Fruit fly (Drosophila melanogaster) whole organism, pupa: ENCODE measurements around the gene CG5455.
A peak's percentile ranks its signal among the peaks of the same experiment; 100 is the strongest.

Source experiments
- CG10348 ChIP-seq: fragments of 200-800 bp; sonication (Bioruptor generic); IDR thresholded peaks from 2 replicates; pipeline ENCODE4 v1.3.6; 2022; ENCODE audit warnings: missing biosample characterization, missing genetic modification characterization
- CG12605 ChIP-seq: fragments of 200-800 bp; sonication (Bioruptor generic); IDR thresholded peaks from 2 replicates; pipeline ENCODE4 v1.3.6; 2022; ENCODE audit warnings: missing biosample characterization, missing genetic modification characterization
- CG13204 ChIP-seq: fragments of 200-800 bp; sonication (Bioruptor generic); optimal IDR thresholded peaks from 2 replicates; lab custom pipeline; 2018; ENCODE audit warnings: missing biosample characterization, mild to moderate bottlenecking, missing genetic modification characterization, moderate library complexity
- CG14655 ChIP-seq: fragments of 200-800 bp; sonication (Bioruptor generic); optimal IDR thresholded peaks from 3 replicates; lab custom pipeline; 2017; ENCODE audit warnings: mild to moderate bottlenecking, missing biosample characterization, missing genetic modification reagents, missing genetic modification characterization
- CG15710 ChIP-seq: fragments of 200-800 bp; sonication (Bioruptor generic); optimal IDR thresholded peaks from 2 replicates; lab custom pipeline; 2018; ENCODE audit warnings: missing biosample characterization, mild to moderate bottlenecking, missing genetic modification characterization, moderate library complexity
- CG17806 ChIP-seq: fragments of 200-800 bp; sonication (Bioruptor generic); optimal IDR thresholded peaks from 2 replicates; lab custom pipeline; 2018; ENCODE audit warnings: missing biosample characterization, mild to moderate bottlenecking, missing genetic modification characterization, moderate library complexity
- CG32121 ChIP-seq: fragments of 200-800 bp; sonication (Bioruptor generic); IDR thresholded peaks from 2 replicates; pipeline ENCODE4 v1.3.6; 2022; ENCODE audit warnings: missing biosample characterization, missing genetic modification characterization
- CG34367 ChIP-seq: fragments of 200-800 bp; sonication (Bioruptor generic); optimal IDR thresholded peaks from 2 replicates; lab custom pipeline; 2018; ENCODE audit warnings: missing biosample characterization, mild to moderate bottlenecking, missing genetic modification characterization
- CG4496 ChIP-seq: fragments of 200-800 bp; sonication (Bioruptor generic); IDR thresholded peaks from 3 replicates; pipeline ENCODE4 v1.3.6; 2022; ENCODE audit warnings: missing biosample characterization, missing genetic modification characterization
- CG8159 ChIP-seq: fragments of 200-800 bp; sonication (Bioruptor generic); optimal IDR thresholded peaks from 3 replicates; lab custom pipeline; 2018; ENCODE audit warnings: missing biosample characterization, mild to moderate bottlenecking, missing genetic modification characterization, moderate library complexity
- CG8301 ChIP-seq: fragments of 200-800 bp; sonication (Bioruptor generic); optimal IDR thresholded peaks from 2 replicates; lab custom pipeline; 2018; ENCODE audit warnings: missing biosample characterization, mild to moderate bottlenecking, missing genetic modification characterization
- CG9948 ChIP-seq: fragments of 200-800 bp; sonication (Bioruptor generic); optimal IDR thresholded peaks from 2 replicates; lab custom pipeline; 2018; ENCODE audit warnings: missing biosample characterization, mild to moderate bottlenecking, missing genetic modification characterization, moderate library complexity
- D1 ChIP-seq: fragments of 200-800 bp; sonication (Bioruptor generic); optimal IDR thresholded peaks from 2 replicates; lab custom pipeline; 2018; ENCODE audit warnings: missing biosample characterization, mild to moderate bottlenecking, missing genetic modification characterization, moderate library complexity
- EcR ChIP-seq: fragments of 200-800 bp; sonication (Bioruptor generic); optimal IDR thresholded peaks from 3 replicates; lab custom pipeline; 2019; ENCODE audit warnings: missing biosample characterization, missing genetic modification characterization, mild to moderate bottlenecking, moderate library complexity, missing genetic modification reagents
- Ets98B ChIP-seq: fragments of 200-800 bp; sonication (Bioruptor generic); IDR thresholded peaks from 2 replicates; pipeline ENCODE4 v1.3.6; 2022; ENCODE audit warnings: missing biosample characterization, missing genetic modification characterization
- Pif1A ChIP-seq: fragments of 200-800 bp; sonication (Bioruptor generic); optimal IDR thresholded peaks from 3 replicates; lab custom pipeline; 2016; ENCODE audit warnings: missing biosample characterization, missing genetic modification characterization
- Pif1B ChIP-seq: fragments of 200-800 bp; sonication (Bioruptor generic); optimal IDR thresholded peaks from 3 replicates; lab custom pipeline; 2016; ENCODE audit warnings: missing biosample characterization, missing genetic modification characterization
- Snoo ChIP-seq: fragments of 200-800 bp; sonication (Bioruptor generic); optimal IDR thresholded peaks from 3 replicates; lab custom pipeline; 2017; ENCODE audit warnings: missing biosample characterization, mild to moderate bottlenecking, missing genetic modification characterization, inconsistent platforms
- fd96Ca ChIP-seq: fragments of 200-800 bp; sonication (Bioruptor generic); IDR thresholded peaks from 3 replicates; pipeline ENCODE4 v1.3.6; 2022; ENCODE audit warnings: missing biosample characterization, missing genetic modification characterization
- gl ChIP-seq: fragments of 200-800 bp; sonication (Bioruptor generic); optimal IDR thresholded peaks from 2 replicates; lab custom pipeline; 2018; ENCODE audit warnings: missing biosample characterization, mild to moderate bottlenecking, missing genetic modification characterization
- rn ChIP-seq: fragments of 200-800 bp; sonication (Bioruptor generic); IDR thresholded peaks from 2 replicates; pipeline ENCODE4 v1.3.6; 2022; ENCODE audit warnings: missing biosample characterization, missing genetic modification characterization

The CG5455 gene

dm6 chr3R:26461226-26461805 lies at the start of gene CG5455:
TSS of gene CG5455 (plus strand) at chr3R:26461527.
- TF ChIP-seq rn (no peak), CG17806 (tag; lab: Kevin White, UChicago) (peak; percentile 3), CG32121 (GFP tag; lab: Robert Waterston, UW) (peak; percentile 87), CG34367 (tag; lab: Kevin White, UChicago) (peak; percentile 26), Pif1A (GFP tag; lab: Kevin White, UChicago) (no peak), Ets98B (GFP tag; lab: Robert Waterston, UW) (peak; percentile 93), CG12605 (GFP tag; lab: Robert Waterston, UW) (peak; percentile 69), CG13204 (GFP tag; lab: Kevin White, UChicago) (peak; percentile 57), Pif1B (GFP tag; lab: Kevin White, UChicago) (peak; percentile 38), gl (peak; percentile 30), CG4496 (GFP tag; lab: Robert Waterston, UW) (peak; percentile 82), CG8159 (tag; lab: Kevin White, UChicago) (peak; percentile 5), fd96Ca (GFP tag; lab: Robert Waterston, UW) (peak; percentile 73), EcR (GFP tag; lab: Kevin White, UChicago) (peak; percentile 65), D1 (no peak), CG10348 (GFP tag; lab: Robert Waterston, UW) (no peak), CG8301 (tag; lab: Kevin White, UChicago) (no peak)

dm6 chr3R:26413788-26414187 lies 47.5 kb upstream of the CG5455 start, which contains the start of gene Ald2:
TSS of gene Ald2 (plus strand) at chr3R:26414088.
- TF ChIP-seq CG17806 (tag; lab: Kevin White, UChicago): no peak
- TF ChIP-seq CG10348 (GFP tag; lab: Robert Waterston, UW): no peak
- no peak for TF ChIP-seq CG8301 (tag; lab: Kevin White, UChicago)
- no peak for TF ChIP-seq Ets98B (GFP tag; lab: Robert Waterston, UW)
- no peak for TF ChIP-seq CG13204 (GFP tag; lab: Kevin White, UChicago)
- TF ChIP-seq CG34367 (tag; lab: Kevin White, UChicago): no peak
- TF ChIP-seq gl: no peak
- TF ChIP-seq CG9948 (tag; lab: Kevin White, UChicago): no peak
- TF ChIP-seq CG14655 (GFP tag; lab: Kevin White, UChicago): no peak
- no peak for TF ChIP-seq D1
- TF ChIP-seq fd96Ca (GFP tag; lab: Robert Waterston, UW): no peak
- TF ChIP-seq Pif1B (GFP tag; lab: Kevin White, UChicago): no peak
- no peak for TF ChIP-seq CG4496 (GFP tag; lab: Robert Waterston, UW)
- no peak for TF ChIP-seq CG15710
- no peak for TF ChIP-seq CG32121 (GFP tag; lab: Robert Waterston, UW)
- no peak for TF ChIP-seq rn
- no peak for TF ChIP-seq Snoo (tag; lab: Kevin White, UChicago)
- no peak for TF ChIP-seq CG12605 (GFP tag; lab: Robert Waterston, UW)
- TF ChIP-seq EcR (GFP tag; lab: Kevin White, UChicago): no peak
- TF ChIP-seq Pif1A (GFP tag; lab: Kevin White, UChicago): no peak

dm6 chr3R:26425005-26425404 lies 36.3 kb upstream of the CG5455 start, which contains the start of gene CG6503:
TSS of gene CG6503 (minus strand) at chr3R:26425105.
- TF ChIP-seq Ets98B (GFP tag; lab: Robert Waterston, UW) (no peak), CG17806 (tag; lab: Kevin White, UChicago) (no peak), gl (no peak), CG32121 (GFP tag; lab: Robert Waterston, UW) (no peak), CG15710 (no peak), CG9948 (tag; lab: Kevin White, UChicago) (no peak), CG8301 (tag; lab: Kevin White, UChicago) (no peak), CG13204 (GFP tag; lab: Kevin White, UChicago) (no peak), D1 (no peak), Pif1A (GFP tag; lab: Kevin White, UChicago) (no peak), Snoo (tag; lab: Kevin White, UChicago) (no peak), CG10348 (GFP tag; lab: Robert Waterston, UW) (no peak), CG8159 (tag; lab: Kevin White, UChicago) (no peak), EcR (GFP tag; lab: Kevin White, UChicago) (no peak), CG12605 (GFP tag; lab: Robert Waterston, UW) (no peak)

dm6 chr3R:26425681-26426080 lies 35.6 kb upstream of the CG5455 start, which contains the start of gene CG34291:
TSS of gene CG34291 (minus strand) at chr3R:26425781.
- no peak for TF ChIP-seq Snoo (tag; lab: Kevin White, UChicago)
- TF ChIP-seq CG9948 (tag; lab: Kevin White, UChicago): no peak
- no peak for TF ChIP-seq CG4496 (GFP tag; lab: Robert Waterston, UW)
- TF ChIP-seq EcR (GFP tag; lab: Kevin White, UChicago): no peak
- TF ChIP-seq CG8301 (tag; lab: Kevin White, UChicago): no peak

- TF ChIP-seq CG10348 (GFP tag; lab: Robert Waterston, UW) (no peak), CG15710 (peak; percentile 48), CG32121 (GFP tag; lab: Robert Waterston, UW) (no peak), D1 (no peak), CG8159 (tag; lab: Kevin White, UChicago) (peak; percentile 62), Pif1A (GFP tag; lab: Kevin White, UChicago) (peak; percentile 48), CG17806 (tag; lab: Kevin White, UChicago) (no peak), fd96Ca (GFP tag; lab: Robert Waterston, UW) (no peak), Ets98B (GFP tag; lab: Robert Waterston, UW) (no peak), CG34367 (tag; lab: Kevin White, UChicago) (peak; percentile 28), rn (no peak), EcR (GFP tag; lab: Kevin White, UChicago) (no peak), Snoo (tag; lab: Kevin White, UChicago) (peak; percentile 4), CG9948 (tag; lab: Kevin White, UChicago) (peak; percentile 44), CG14655 (GFP tag; lab: Kevin White, UChicago) (peak; percentile 67), CG13204 (GFP tag; lab: Kevin White, UChicago) (no peak), CG8301 (tag; lab: Kevin White, UChicago) (peak; percentile 56), gl (no peak), CG12605 (GFP tag; lab: Robert Waterston, UW) (no peak), CG4496 (GFP tag; lab: Robert Waterston, UW) (no peak), Pif1B (GFP tag; lab: Kevin White, UChicago) (peak; percentile 18)
Measured at dm6 chr3R:26428220-26428619, 33.1 kb upstream of the CG5455 start.
